Worm (Caenorhabditis elegans): ENCODE measurements around the gene F13A7.12.

F13A7.12 gene

ce11 chrV:16401519-16401918 is 5.7 kb downstream of the F13A7.12 start, which contains the start of gene F13A7.14:
F13A7.14 (plus strand) TSS chrV:16401891.
- TF ChIP-seq swsn-7 (tag; optimal IDR thresholded peaks at IDR 0.05) (peak; percentile 89), lin-14 (GFP tag; optimal IDR thresholded peaks at IDR 0.05) (peak; percentile 82), nhr-28 (tag; optimal IDR thresholded peaks at IDR 0.05) (no peak), ztf-11 (tag; optimal IDR thresholded peaks at IDR 0.05) (peak in 1 of 2 experiments; percentile 98), nhr-20 (tag; optimal IDR thresholded peaks at IDR 0.05) (peak; percentile 92), jun-1 (tag; optimal IDR thresholded peaks at IDR 0.05) (peak; percentile 54), nhr-71 (tag; optimal IDR thresholded peaks at IDR 0.05) (peak; percentile 95), nhr-12 (tag; optimal IDR thresholded peaks at IDR 0.05) (no peak), sox-4 (tag; optimal IDR thresholded peaks at IDR 0.05) (peak; percentile 94), alr-1 (tag; optimal IDR thresholded peaks at IDR 0.05; ENCODE audit: borderline replicate concordance) (no peak), fkh-10 (GFP tag; optimal IDR thresholded peaks at IDR 0.05) (no peak), rnt-1 (tag; optimal IDR thresholded peaks at IDR 0.05) (peak; percentile 99), mef-2 (tag; optimal IDR thresholded peaks at IDR 0.05) (no peak), ets-5 (GFP tag; IDR thresholded peaks at IDR 0.05) (no peak), hlh-17 (GFP tag; optimal IDR thresholded peaks at IDR 0.05; ENCODE audit: borderline replicate concordance) (peak; percentile 67), irx-1 (tag; optimal IDR thresholded peaks at IDR 0.05) (peak; percentile 96), nhr-85 (tag) (peak; percentile 95), mep-1 (tag; optimal IDR thresholded peaks at IDR 0.05) (peak; percentile 79), F16B12.6 (tag; optimal IDR thresholded peaks at IDR 0.05) (peak; percentile 15), egl-13 (tag; optimal IDR thresholded peaks at IDR 0.05) (peak; percentile 94), nhr-76 (tag; optimal IDR thresholded peaks at IDR 0.05) (no peak), xbp-1 (tag; optimal IDR thresholded peaks at IDR 0.05) (peak; percentile 91), grh-1 (GFP tag; IDR thresholded peaks at IDR 0.05) (peak; percentile 86), elt-3 (tag; optimal IDR thresholded peaks at IDR 0.05) (peak in 2 of 6 experiments; percentile 29 to 87), C16A3.4 (tag; optimal IDR thresholded peaks at IDR 0.05) (peak; percentile 76), snu-23 (GFP tag; optimal IDR thresholded peaks at IDR 0.05) (peak; percentile 90), pqm-1 (tag; optimal IDR thresholded peaks at IDR 0.05) (no peak), hlh-4 (tag; optimal IDR thresholded peaks at IDR 0.05) (peak; percentile 82), sup-37 (GFP tag; optimal IDR thresholded peaks at IDR 0.05) (peak; percentile 85), tlp-1 (tag; optimal IDR thresholded peaks at IDR 0.05) (no peak), unc-98 (GFP tag; IDR thresholded peaks at IDR 0.05) (peak; percentile 91), vab-15 (tag; optimal IDR thresholded peaks at IDR 0.05) (peak; percentile 74), Y116A8C.19 (tag; optimal IDR thresholded peaks at IDR 0.05; ENCODE audit: borderline replicate concordance) (peak; percentile 83), mdl-1 (tag; optimal IDR thresholded peaks at IDR 0.05) (peak in 1 of 2 experiments; percentile 47), ztf-4 (tag; optimal IDR thresholded peaks at IDR 0.05) (peak; percentile 58), dsc-1 (tag; optimal IDR thresholded peaks at IDR 0.05) (peak; percentile 96), unc-130 (tag; optimal IDR thresholded peaks at IDR 0.05) (peak; percentile 79), aly-2 (tag; optimal IDR thresholded peaks at IDR 0.05) (no peak), ceh-88 (GFP tag; IDR thresholded peaks at IDR 0.05) (peak; percentile 71), lin-13 (GFP tag; optimal IDR thresholded peaks at IDR 0.05) (peak; percentile 66), ceh-90 (tag; optimal IDR thresholded peaks at IDR 0.05) (peak; percentile 95), elt-2 (tag; optimal IDR thresholded peaks at IDR 0.05) (peak; percentile 81), nhr-47 (tag; optimal IDR thresholded peaks at IDR 0.05) (peak; percentile 95), lsy-2 (tag; optimal IDR thresholded peaks at IDR 0.05) (peak; percentile 79 to 89), nhr-77 (tag; optimal IDR thresholded peaks at IDR 0.05) (peak; percentile 1), isw-1 (GFP tag; IDR thresholded peaks at IDR 0.05) (peak; percentile 82), fkh-8 (tag; optimal IDR thresholded peaks at IDR 0.05) (peak; percentile 77), hpl-2 (GFP tag; optimal IDR thresholded peaks at IDR 0.05) (no peak), C34B4.2 (tag; optimal IDR thresholded peaks at IDR 0.05) (no peak), ceh-8 (GFP tag; optimal IDR thresholded peaks at IDR 0.05) (peak; percentile 61), lir-3 (tag; optimal IDR thresholded peaks at IDR 0.05; ENCODE audit: poor library complexity) (peak; percentile 96), unc-62 (GFP tag; optimal IDR thresholded peaks at IDR 0.05) (no peak), dpl-1 (GFP tag; optimal IDR thresholded peaks at IDR 0.05) (peak; percentile 95 to 98 (median 97))

All from whole organism, L1 larva.